Worm (Caenorhabditis elegans) whole organism, late embryonic: ENCODE data around the gene C11G6.2.

Experiments used
- C08G9.2 ChIP-seq: sonication (generic microtip); optimal IDR thresholded peaks from 2 replicates; lab custom pipeline; 2016; ENCODE audit warnings: mild to moderate bottlenecking, missing genetic modification characterization, moderate library complexity, missing compliant biosample characterization
- ama-1 ChIP-seq: fragments of 150-350 bp; optimal IDR thresholded peaks from 2 replicates; lab custom pipeline; 2014
- ceh-19 ChIP-seq: fragments of 200-800 bp; sonication (Bioruptor generic); optimal IDR thresholded peaks from 2 replicates; lab custom pipeline; 2018; ENCODE audit warnings: mild to moderate bottlenecking, missing genetic modification characterization, missing compliant biosample characterization
- lim-6 ChIP-seq: sonication (generic microtip); optimal IDR thresholded peaks from 2 replicates; lab custom pipeline; 2016; ENCODE audit warnings: missing genetic modification characterization, missing compliant biosample characterization
- rnt-1 ChIP-seq: sonication (generic microtip); optimal IDR thresholded peaks from 2 replicates; lab custom pipeline; 2016; ENCODE audit warnings: missing genetic modification characterization, missing compliant biosample characterization
- unc-86 ChIP-seq: sonication (generic microtip); optimal IDR thresholded peaks from 2 replicates; lab custom pipeline; 2016; ENCODE audit warnings: missing genetic modification characterization, missing compliant biosample characterization

DNA sequence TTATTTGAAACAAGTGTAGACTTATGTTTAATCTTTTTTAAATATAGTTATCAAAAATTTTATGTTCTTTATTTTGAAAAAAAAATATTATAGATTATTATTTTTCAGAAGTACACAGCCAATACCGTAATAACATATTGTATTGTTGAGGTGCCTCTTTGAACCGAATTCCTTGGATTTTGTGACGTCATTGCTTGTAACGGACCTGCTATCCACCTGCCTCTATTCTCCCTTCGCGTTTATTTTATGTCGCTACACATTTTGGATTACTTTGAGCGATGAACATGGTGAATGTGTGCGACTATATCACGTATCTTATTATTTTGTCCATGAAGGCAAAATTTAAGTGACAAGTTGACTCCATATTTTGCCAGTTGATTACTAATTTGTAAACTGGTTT lies 1.2 kb upstream of the C11G6.2 start:
- TF ChIP-seq ama-1 = no peak
- no peak for TF ChIP-seq lim-6
- no peak for TF ChIP-seq ceh-19 (GFP tag; lab: Kevin White, UChicago)
- no peak for TF ChIP-seq unc-86 (tag; lab: Kevin White, UChicago)
- TF ChIP-seq C08G9.2 = no peak
- no peak for TF ChIP-seq rnt-1 (tag; lab: Kevin White, UChicago)
